Worm (Caenorhabditis elegans): ENCODE data around the gene tgt-1.
A peak's percentile ranks its signal among the peaks of the same experiment; 100 is the strongest.

tgt-1 gene

ce11 chrIV:11914837-11915737, 44.5 kb downstream of the tgt-1 start, which contains the start of gene fat-6:
Gene fat-6, minus strand, starts transcription at chrIV:11915687.
- TF ChIP-seq sox-4 (tag; optimal IDR thresholded peaks at IDR 0.05) (no peak), unc-86 (tag; optimal IDR thresholded peaks at IDR 0.05) (no peak), elt-2 (tag; optimal IDR thresholded peaks at IDR 0.05) (peak; percentile 31)

- TF ChIP-seq C38D4.7 (GFP tag; optimal IDR thresholded peaks at IDR 0.05) (no peak), fax-1 (tag; optimal IDR thresholded peaks at IDR 0.05) (no peak), K09A11.1 (tag; optimal IDR thresholded peaks at IDR 0.05; ENCODE audit: insufficient read depth) (no peak)
Measured at ce11 chrIV:11914260-11914836, 45.3 kb downstream of the tgt-1 start.

DNA sequence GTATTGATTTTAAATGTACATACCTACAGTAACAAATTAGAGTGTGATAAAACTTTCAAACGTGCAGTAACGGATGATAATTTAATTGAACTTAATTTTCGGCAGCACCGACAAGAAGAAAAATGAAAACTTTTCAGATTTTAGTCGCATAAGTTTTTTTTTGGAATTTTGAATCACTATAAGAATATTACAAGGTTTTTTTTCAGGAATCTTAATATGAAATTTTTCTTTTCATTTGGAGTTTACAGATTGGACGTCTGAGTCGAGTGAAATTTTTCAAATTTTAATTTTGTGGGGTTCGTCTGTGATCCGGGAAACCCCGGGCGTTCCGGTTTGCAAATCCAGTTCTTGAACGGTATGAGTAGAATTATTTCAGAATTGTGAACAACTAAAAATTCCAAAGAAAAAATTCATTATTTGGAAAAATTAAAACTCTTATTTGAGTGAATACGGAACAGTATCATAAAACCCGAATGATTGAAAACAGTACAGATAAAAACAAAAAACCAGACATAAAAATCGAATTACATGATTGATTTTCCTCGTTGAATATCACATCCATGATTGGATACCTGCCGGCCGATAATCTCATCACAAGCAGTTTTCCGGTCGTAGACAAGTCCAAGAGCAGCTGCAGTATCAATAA, 46.2 kb downstream of the tgt-1 start:
- no peak for TF ChIP-seq ztf-16 (tag; optimal IDR thresholded peaks at IDR 0.05)
- no peak for TF ChIP-seq odd-2 (tag; optimal IDR thresholded peaks at IDR 0.05)
- TF ChIP-seq dmd-4 (tag; optimal IDR thresholded peaks at IDR 0.05; ENCODE audit: borderline replicate concordance) = no peak
- no peak for TF ChIP-seq pax-1 (tag; optimal IDR thresholded peaks at IDR 0.05)
- no peak for TF ChIP-seq ceh-45 (GFP tag; IDR thresholded peaks at IDR 0.05)
- no peak for TF ChIP-seq unc-86 (tag; optimal IDR thresholded peaks at IDR 0.05)
- no peak for TF ChIP-seq hlh-13 (GFP tag; optimal IDR thresholded peaks at IDR 0.05)
- TF ChIP-seq pha-4 (tag; optimal IDR thresholded peaks at IDR 0.05) = no peak
- no peak for TF ChIP-seq unc-42 (tag; optimal IDR thresholded peaks at IDR 0.05)
- no peak for TF ChIP-seq K02D7.2 (tag; optimal IDR thresholded peaks at IDR 0.05)
- no peak for TF ChIP-seq ama-1 (optimal IDR thresholded peaks at IDR 0.05)
- TF ChIP-seq sox-2 (GFP tag; IDR thresholded peaks at IDR 0.05) = no peak
- no peak for TF ChIP-seq ttx-3 (tag; optimal IDR thresholded peaks at IDR 0.05)
- no peak for TF ChIP-seq ceh-9 (tag; optimal IDR thresholded peaks at IDR 0.05)
- TF ChIP-seq pqm-1 (tag; optimal IDR thresholded peaks at IDR 0.05) = no peak

ce11 chrIV:11911723-11912122, 47.9 kb downstream of the tgt-1 start, which contains the start of gene VZK822L.2:
Gene VZK822L.2, plus strand, starts transcription at chrIV:11912023.
- no peak for TF ChIP-seq hlh-8 (tag; optimal IDR thresholded peaks at IDR 0.05)
- TF ChIP-seq ceh-14 (tag; optimal IDR thresholded peaks at IDR 0.05) = no peak
- no peak for TF ChIP-seq ahr-1 (tag; optimal IDR thresholded peaks at IDR 0.05)
- no peak for TF ChIP-seq syd-9 (tag; optimal IDR thresholded peaks at IDR 0.05)

DNA sequence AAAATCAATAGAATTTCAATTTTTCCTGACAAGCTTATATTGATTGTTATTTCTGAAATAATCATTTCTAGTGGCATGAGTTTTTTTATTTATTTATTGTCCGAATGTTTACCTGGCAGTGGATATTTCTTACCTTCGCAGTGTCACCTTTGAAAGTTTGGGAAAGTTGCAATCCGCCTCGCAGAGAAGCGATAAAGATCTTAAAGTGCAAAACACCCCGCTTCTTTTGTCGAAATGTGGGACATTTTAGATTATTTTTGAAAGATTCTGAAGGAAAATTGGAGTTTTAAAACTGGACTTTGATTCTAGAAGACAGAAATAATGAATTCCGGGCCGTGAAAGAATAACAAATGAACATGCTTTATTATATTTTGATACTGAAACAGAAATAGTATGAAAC, 50.9 kb downstream of the tgt-1 start:
- TF ChIP-seq sdc-2 (tag; optimal IDR thresholded peaks at IDR 0.05) = no peak
- no peak for TF ChIP-seq pat-9 (tag; optimal IDR thresholded peaks at IDR 0.05)
- TF ChIP-seq K02D7.2 (tag; optimal IDR thresholded peaks at IDR 0.05) = no peak
- TF ChIP-seq sox-2 (GFP tag; IDR thresholded peaks at IDR 0.05) = no peak
- TF ChIP-seq fkh-6 (tag; optimal IDR thresholded peaks at IDR 0.05) = no peak
- TF ChIP-seq pha-4 (tag; optimal IDR thresholded peaks at IDR 0.05) = no peak
- no peak for TF ChIP-seq hlh-30 (tag; optimal IDR thresholded peaks at IDR 0.05; ENCODE audit: insufficient read depth)
- TF ChIP-seq ztf-16 (tag; optimal IDR thresholded peaks at IDR 0.05) = no peak
- TF ChIP-seq hlh-8 (tag; optimal IDR thresholded peaks at IDR 0.05) = no peak
- TF ChIP-seq lim-6 (tag; optimal IDR thresholded peaks at IDR 0.05) = no peak
- no peak for TF ChIP-seq ama-1 (optimal IDR thresholded peaks at IDR 0.05)
